Worm (Caenorhabditis elegans) whole organism, late embryonic: ENCODE results near the gene unc-64.

Source experiments
- C38D4.7 ChIP-seq: fragments of 200-800 bp; sonication (Bioruptor generic); optimal IDR thresholded peaks from 2 replicates; lab custom pipeline; 2018; ENCODE audit warnings: mild to moderate bottlenecking, missing genetic modification characterization, moderate library complexity, missing compliant biosample characterization
- K02D7.2 ChIP-seq: sonication (generic microtip); optimal IDR thresholded peaks from 2 replicates; lab custom pipeline; 2017; ENCODE audit warnings: mild to moderate bottlenecking, missing genetic modification characterization, missing compliant biosample characterization
- K09A11.1 ChIP-seq: sonication (generic microtip); optimal IDR thresholded peaks from 2 replicates; lab custom pipeline; 2017; ENCODE audit warnings: antibody characterized with exemption, mild to moderate bottlenecking, missing genetic modification characterization, missing compliant biosample characterization; ENCODE audit not compliant: insufficient read depth
- T23F11.4 ChIP-seq: fragments of 200-800 bp; sonication (Bioruptor generic); optimal IDR thresholded peaks from 2 replicates; lab custom pipeline; 2018; ENCODE audit warnings: mild to moderate bottlenecking, missing genetic modification characterization, missing compliant biosample characterization
- ahr-1 ChIP-seq: sonication (generic microtip); optimal IDR thresholded peaks from 2 replicates; lab custom pipeline; 2016; ENCODE audit warnings: missing genetic modification characterization, missing compliant biosample characterization
- ceh-14 ChIP-seq: sonication (generic microtip); optimal IDR thresholded peaks from 2 replicates; lab custom pipeline; 2016; ENCODE audit warnings: missing genotype, missing genetic modification characterization, missing compliant biosample characterization
- ceh-19 ChIP-seq: fragments of 200-800 bp; sonication (Bioruptor generic); optimal IDR thresholded peaks from 2 replicates; lab custom pipeline; 2018; ENCODE audit warnings: mild to moderate bottlenecking, missing genetic modification characterization, missing compliant biosample characterization
- ceh-2 ChIP-seq: sonication (generic microtip); optimal IDR thresholded peaks from 2 replicates; lab custom pipeline; 2016; ENCODE audit warnings: missing genotype, missing genetic modification characterization, missing compliant biosample characterization
- ceh-24 ChIP-seq: sonication (generic microtip); optimal IDR thresholded peaks from 2 replicates; lab custom pipeline; 2016; ENCODE audit warnings: mild to moderate bottlenecking, missing genetic modification characterization, missing compliant biosample characterization
- ceh-34 ChIP-seq: sonication (generic microtip); optimal IDR thresholded peaks from 2 replicates; lab custom pipeline; 2016; ENCODE audit warnings: mild to moderate bottlenecking, missing genetic modification characterization, missing compliant biosample characterization
- ceh-45 ChIP-seq: fragments of 200-800 bp; sonication (Bioruptor generic); IDR thresholded peaks from 2 replicates; pipeline ENCODE4 v1.3.6; 2022; ENCODE audit warnings: missing genetic modification reagents, missing genetic modification characterization, missing compliant biosample characterization
- che-1 ChIP-seq: sonication (generic microtip); optimal IDR thresholded peaks from 2 replicates; lab custom pipeline; 2016; ENCODE audit warnings: mild to moderate bottlenecking, missing genetic modification characterization, missing compliant biosample characterization
- dmd-4 ChIP-seq: sonication (generic microtip); optimal IDR thresholded peaks from 2 replicates; lab custom pipeline; 2016; ENCODE audit warnings: borderline replicate concordance, missing genetic modification characterization, missing compliant biosample characterization
- elt-2 ChIP-seq: sonication (generic microtip); optimal IDR thresholded peaks from 2 replicates; lab custom pipeline; 2016; ENCODE audit warnings: missing genetic modification reagents, missing genetic modification characterization, missing compliant biosample characterization
- fax-1 ChIP-seq: sonication (generic microtip); optimal IDR thresholded peaks from 2 replicates; lab custom pipeline; 2016; ENCODE audit warnings: missing genotype, missing genetic modification characterization, missing compliant biosample characterization
- hlh-15 ChIP-seq: sonication (generic microtip); optimal IDR thresholded peaks from 2 replicates; lab custom pipeline; 2016; ENCODE audit warnings: missing genetic modification characterization, missing compliant biosample characterization
- hlh-30 ChIP-seq: sonication (generic microtip); optimal IDR thresholded peaks from 2 replicates; lab custom pipeline; 2017; ENCODE audit warnings: antibody characterized with exemption, missing genetic modification characterization, missing compliant biosample characterization; ENCODE audit not compliant: insufficient read depth
- odd-2 ChIP-seq: sonication (generic microtip); optimal IDR thresholded peaks from 2 replicates; lab custom pipeline; 2017; ENCODE audit warnings: antibody characterized with exemption, mild to moderate bottlenecking, missing genetic modification characterization, missing compliant biosample characterization
- pat-9 ChIP-seq: fragments of 200-800 bp; sonication (Bioruptor generic); optimal IDR thresholded peaks from 2 replicates; lab custom pipeline; 2018; ENCODE audit warnings: mild to moderate bottlenecking, missing genetic modification characterization, moderate library complexity, missing compliant biosample characterization
- pha-2 ChIP-seq: sonication (generic microtip); optimal IDR thresholded peaks from 2 replicates; lab custom pipeline; 2017; ENCODE audit warnings: mild to moderate bottlenecking, missing genetic modification characterization, missing compliant biosample characterization
- pha-4 ChIP-seq: fragments of 150-350 bp; optimal IDR thresholded peaks from 2 replicates; lab custom pipeline; 2018; ENCODE audit warnings: missing biosample characterization, missing genetic modification reagents, missing genetic modification characterization
- sdc-2 ChIP-seq: sonication (generic microtip); optimal IDR thresholded peaks from 2 replicates; lab custom pipeline; 2016; ENCODE audit warnings: missing genotype, missing genetic modification characterization, missing compliant biosample characterization
- sox-2 ChIP-seq: fragments of 200-800 bp; sonication (Bioruptor generic); IDR thresholded peaks from 2 replicates; pipeline ENCODE4 v1.3.6; 2022; ENCODE audit warnings: missing genetic modification reagents, missing genetic modification characterization, missing compliant biosample characterization
- sox-4 ChIP-seq: sonication (generic microtip); optimal IDR thresholded peaks from 2 replicates; lab custom pipeline; 2017; ENCODE audit warnings: mild to moderate bottlenecking, missing genetic modification characterization, inconsistent platforms, missing compliant biosample characterization
- syd-9 ChIP-seq: sonication (generic microtip); optimal IDR thresholded peaks from 2 replicates; lab custom pipeline; 2016; ENCODE audit warnings: mild to moderate bottlenecking, missing genetic modification characterization, moderate library complexity, missing compliant biosample characterization
- tbx-2 ChIP-seq: sonication (generic microtip); optimal IDR thresholded peaks from 2 replicates; lab custom pipeline; 2016; ENCODE audit warnings: missing genetic modification characterization, missing compliant biosample characterization
- tbx-7 ChIP-seq: sonication (generic microtip); optimal IDR thresholded peaks from 2 replicates; lab custom pipeline; 2016; ENCODE audit warnings: missing genotype, missing genetic modification characterization, missing compliant biosample characterization
- ttx-3 ChIP-seq: sonication (generic microtip); optimal IDR thresholded peaks from 2 replicates; lab custom pipeline; 2016; ENCODE audit warnings: missing genetic modification reagents, missing genetic modification characterization, missing compliant biosample characterization
- unc-3 ChIP-seq, 2 experiments: fragments of 200-800 bp in 1 of 2; sonication (Bioruptor generic) in 1 of 2; sonication (generic microtip) in 1 of 2; conservative IDR thresholded peaks in 1 of 2; optimal IDR thresholded peaks in 1 of 2; 2 replicates each; pipeline versions ENCODE4 v1.3.6 to Lab custom; 2016 to 2022; ENCODE audit warnings: missing compliant biosample characterization in 2 of 2, missing genetic modification characterization in 2 of 2, missing genetic modification reagents in 1 of 2
- unc-42 ChIP-seq: sonication (generic microtip); optimal IDR thresholded peaks from 2 replicates; lab custom pipeline; 2016; ENCODE audit warnings: missing genotype, missing genetic modification characterization, missing compliant biosample characterization
- unc-55 ChIP-seq: sonication (generic microtip); optimal IDR thresholded peaks from 2 replicates; lab custom pipeline; 2017; ENCODE audit warnings: missing biosample characterization, missing genetic modification reagents, missing genetic modification characterization
- unc-86 ChIP-seq: sonication (generic microtip); optimal IDR thresholded peaks from 2 replicates; lab custom pipeline; 2016; ENCODE audit warnings: missing genetic modification characterization, missing compliant biosample characterization
- zip-5 ChIP-seq: sonication (generic microtip); optimal IDR thresholded peaks from 2 replicates; lab custom pipeline; 2016; ENCODE audit warnings: missing genetic modification characterization, missing compliant biosample characterization
- ztf-16 ChIP-seq: sonication (generic microtip); optimal IDR thresholded peaks from 2 replicates; lab custom pipeline; 2017; ENCODE audit warnings: missing genetic modification characterization, missing compliant biosample characterization

Gene unc-64

DNA sequence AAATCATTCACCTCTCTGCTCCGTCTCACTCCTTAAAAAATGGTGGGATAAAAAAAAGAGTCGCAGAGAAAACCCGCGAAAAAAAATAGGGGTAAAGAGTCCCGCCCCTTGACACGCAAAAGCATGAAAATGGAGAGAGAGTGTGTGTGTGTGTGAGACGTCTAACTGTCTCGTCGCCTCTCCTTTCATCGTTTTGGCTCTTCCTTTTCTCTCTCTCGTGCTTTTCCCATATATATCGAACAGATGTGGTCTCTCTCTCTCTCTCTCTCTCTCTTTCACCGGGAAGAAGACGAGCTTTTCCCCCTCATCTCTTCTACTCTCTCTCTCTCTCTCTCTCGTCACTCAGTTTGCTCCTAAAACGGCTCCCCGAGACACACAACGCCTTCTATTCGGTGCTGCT, 1.3 kb upstream of the unc-64 start (continued):
- TF ChIP-seq ceh-24 (tag; lab: Kevin White, UChicago), result no peak

- no peak for TF ChIP-seq hlh-30 (tag; lab: Kevin White, UChicago)
- no peak for TF ChIP-seq ztf-16 (tag; lab: Kevin White, UChicago)
- TF ChIP-seq unc-3 (GFP tag; conservative IDR thresholded peaks at IDR 0.05; lab: Robert Waterston, UW), result no peak
- TF ChIP-seq unc-3 (tag; optimal IDR thresholded peaks at IDR 0.05; lab: Kevin White, UChicago), result no peak
- no peak for TF ChIP-seq unc-55 (GFP tag; lab: Kevin White, UChicago)
- no peak for TF ChIP-seq syd-9 (tag; lab: Kevin White, UChicago)
- no peak for TF ChIP-seq unc-42
- no peak for TF ChIP-seq elt-2
- TF ChIP-seq hlh-15 (tag; lab: Kevin White, UChicago), result no peak
- no peak for TF ChIP-seq ceh-19 (GFP tag; lab: Kevin White, UChicago)
- no peak for TF ChIP-seq pha-2
- no peak for TF ChIP-seq tbx-7
- TF ChIP-seq sdc-2 (tag; lab: Kevin White, UChicago), result no peak
- no peak for TF ChIP-seq sox-2 (GFP tag; lab: Robert Waterston, UW)
- TF ChIP-seq, all 69 proteins: peak for 0
Observed at ce11 chrIII:13277881-13278500, 933 bp downstream of the unc-64 start.

ce11 chrIII:13285421-13285820, 8.4 kb downstream of the unc-64 start, which contains the start of gene F56A8.8:
TSS of gene F56A8.8 (plus strand) at chrIII:13285721.
- TF ChIP-seq ahr-1 (tag; lab: Kevin White, UChicago) (no peak), ceh-19 (GFP tag; lab: Kevin White, UChicago) (no peak), pha-4 (tag; lab: Kevin White, UChicago) (no peak), T23F11.4 (GFP tag; lab: Kevin White, UChicago) (no peak), che-1 (no peak), dmd-4 (tag; lab: Kevin White, UChicago) (no peak), odd-2 (tag; lab: Kevin White, UChicago) (no peak), ceh-34 (tag; lab: Kevin White, UChicago) (no peak)

DNA sequence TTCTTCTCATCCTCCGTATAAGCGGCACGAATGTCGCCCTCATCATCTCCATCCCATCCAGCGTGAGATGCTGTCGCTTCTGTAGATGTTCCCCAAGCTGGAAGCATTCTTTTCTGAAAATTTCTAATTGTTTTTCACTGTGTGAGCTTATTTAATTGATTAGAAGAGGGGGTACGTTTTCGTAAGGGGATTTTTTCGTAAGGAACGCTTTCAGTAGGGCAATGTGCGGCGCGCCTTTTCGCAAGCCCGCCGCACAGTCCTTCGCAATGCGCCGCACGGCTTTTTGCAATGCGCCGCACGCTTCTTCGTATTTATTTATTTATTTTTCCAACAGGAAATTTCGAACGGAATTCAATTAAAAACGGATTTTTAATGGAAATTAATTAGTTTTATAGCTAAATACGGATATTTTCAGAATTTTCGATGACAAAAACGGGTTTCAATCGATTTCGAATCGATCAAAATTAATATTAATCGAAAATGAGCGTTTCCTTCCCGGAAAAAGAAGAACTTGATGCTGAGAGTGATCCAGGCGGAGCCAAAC, 16.0 kb downstream of the unc-64 start, which contains the start of gene set-25:
TSS of gene set-25 (minus strand) at position 120 of the 544 bp plus-strand sequence.
- TF ChIP-seq ceh-34 (tag; lab: Kevin White, UChicago), result peak; percentile 30
- peak; percentile 59 for TF ChIP-seq ceh-2 (tag; lab: Kevin White, UChicago)
- peak; percentile 45 for TF ChIP-seq K09A11.1
- TF ChIP-seq dmd-4 (tag; lab: Kevin White, UChicago), result peak; percentile 22
- peak; percentile 27 for TF ChIP-seq fax-1 (tag; lab: Kevin White, UChicago)
- TF ChIP-seq sox-4 (tag; lab: Kevin White, UChicago), result peak; percentile 19
- peak; percentile 48 for TF ChIP-seq ceh-14 (tag; lab: Kevin White, UChicago)
- TF ChIP-seq zip-5, result peak; percentile 44
- TF ChIP-seq C38D4.7 (GFP tag; lab: Kevin White, UChicago), result peak; percentile 22
- peak; percentile 50 for TF ChIP-seq unc-86 (tag; lab: Kevin White, UChicago)
- peak; percentile 48; the same call in 1 of the 2 replicates for TF ChIP-seq ceh-45 (GFP tag; lab: Robert Waterston, UW)
- TF ChIP-seq ttx-3, result peak; percentile 52
- TF ChIP-seq elt-2, result peak; percentile 47
- peak; percentile 8 for TF ChIP-seq ztf-16 (tag; lab: Kevin White, UChicago)
- TF ChIP-seq pat-9 (tag; lab: Kevin White, UChicago), result peak; percentile 34
- peak; percentile 12 for TF ChIP-seq pha-2
- TF ChIP-seq K02D7.2 (tag; lab: Kevin White, UChicago), result peak; percentile 71
- TF ChIP-seq unc-3 (GFP tag; conservative IDR thresholded peaks at IDR 0.05; lab: Robert Waterston, UW), result peak; percentile 33; the same call in 1 of the 2 replicates
- TF ChIP-seq unc-3 (tag; optimal IDR thresholded peaks at IDR 0.05; lab: Kevin White, UChicago), result peak; percentile 8
- TF ChIP-seq tbx-2 (tag; lab: Kevin White, UChicago), result peak; percentile 48
